Fruit fly (Drosophila melanogaster): ENCODE data around the gene a6.

The a6 gene

dm6 chrX:1695529-1696410, at the start of gene a6 (continued):
- TF ChIP-seq dm (GFP tag; optimal IDR thresholded peaks at IDR 0.05): no peak
- TF ChIP-seq CG30020 (tag; optimal IDR thresholded peaks at IDR 0.05): no peak
- TF ChIP-seq CG2889 (GFP tag; IDR thresholded peaks at IDR 0.05): no peak
- TF ChIP-seq Atf3 (GFP tag; optimal IDR thresholded peaks at IDR 0.05): no peak
- TF ChIP-seq pum (GFP tag; optimal IDR thresholded peaks at IDR 0.05): no peak
- TF ChIP-seq CG10366 (GFP tag; IDR thresholded peaks at IDR 0.05): no peak
- TF ChIP-seq CG18764 (GFP tag; optimal IDR thresholded peaks at IDR 0.05): no peak
- TF ChIP-seq klu (GFP tag; IDR thresholded peaks at IDR 0.05): no peak
- no peak for TF ChIP-seq CG4820 (GFP tag; optimal IDR thresholded peaks at IDR 0.05)
- no peak for TF ChIP-seq CG10209 (GFP tag; optimal IDR thresholded peaks at IDR 0.05)
- TF ChIP-seq Antp (GFP tag; optimal IDR thresholded peaks at IDR 0.05): no peak
- TF ChIP-seq CG7357 (GFP tag; IDR thresholded peaks at IDR 0.05): no peak
- TF ChIP-seq Hr51 (GFP tag; optimal IDR thresholded peaks at IDR 0.05): no peak
- TF ChIP-seq dan (GFP tag; IDR thresholded peaks at IDR 0.05): no peak
- peak; percentile 51 for TF ChIP-seq trem (tag; optimal IDR thresholded peaks at IDR 0.05)
- TF ChIP-seq CG14014 (GFP tag; IDR thresholded peaks at IDR 0.05): no peak
- TF ChIP-seq Jarid2 (GFP tag; optimal IDR thresholded peaks at IDR 0.05): no peak
- TF ChIP-seq slou (GFP tag; optimal IDR thresholded peaks at IDR 0.05): no peak
- no peak for TF ChIP-seq kni (GFP tag; optimal IDR thresholded peaks at IDR 0.05)
- no peak for TF ChIP-seq fd102C (GFP tag; optimal IDR thresholded peaks at IDR 0.05)
- TF ChIP-seq ab (GFP tag; optimal IDR thresholded peaks at IDR 0.05): no peak
- no peak for TF ChIP-seq unpg (GFP tag; optimal IDR thresholded peaks at IDR 0.05)
- TF ChIP-seq NfI (GFP tag; optimal IDR thresholded peaks at IDR 0.05): no peak
- TF ChIP-seq CG3995 (GFP tag; optimal IDR thresholded peaks at IDR 0.05): no peak
- no peak for TF ChIP-seq Hr3 (GFP tag; optimal IDR thresholded peaks at IDR 0.05)
- no peak for TF ChIP-seq B-H2 (GFP tag; optimal IDR thresholded peaks at IDR 0.05)
- TF ChIP-seq dmrt99B (tag; optimal IDR thresholded peaks at IDR 0.05): no peak
- TF ChIP-seq hb (GFP tag; IDR thresholded peaks at IDR 0.05; ENCODE audit: partially characterized antibody): peak; percentile 92
- TF ChIP-seq ash1 (GFP tag; optimal IDR thresholded peaks at IDR 0.05): no peak
- no peak for TF ChIP-seq CG12219 (GFP tag; optimal IDR thresholded peaks at IDR 0.05)
- no peak for TF ChIP-seq CG15269 (tag; optimal IDR thresholded peaks at IDR 0.05)
- TF ChIP-seq CG30403 (GFP tag; optimal IDR thresholded peaks at IDR 0.05): no peak
- no peak for TF ChIP-seq Bteb2 (GFP tag; optimal IDR thresholded peaks at IDR 0.05)
- peak; percentile 45 for TF ChIP-seq nerfin-1 (tag; optimal IDR thresholded peaks at IDR 0.05)
- TF ChIP-seq CG13424 (tag; optimal IDR thresholded peaks at IDR 0.05): no peak
- no peak for TF ChIP-seq Aef1 (GFP tag; IDR thresholded peaks at IDR 0.05)
- TF ChIP-seq disco-r (GFP tag; optimal IDR thresholded peaks at IDR 0.05): no peak
- peak; percentile 79 for TF ChIP-seq Doc3 (GFP tag; IDR thresholded peaks at IDR 0.05; ENCODE audit: partially characterized antibody)
- no peak for TF ChIP-seq jigr1 (GFP tag; IDR thresholded peaks at IDR 0.05)
- TF ChIP-seq Optix (GFP tag; IDR thresholded peaks at IDR 0.05): no peak
- no peak for TF ChIP-seq run (tag; optimal IDR thresholded peaks at IDR 0.05)
- TF ChIP-seq ap (GFP tag; IDR thresholded peaks at IDR 0.05): no peak
- no peak for TF ChIP-seq CG43689 (GFP tag; IDR thresholded peaks at IDR 0.05)
- TF ChIP-seq CG11093 (GFP tag; IDR thresholded peaks at IDR 0.05): no peak
- no peak for TF ChIP-seq dmrt11E (tag; optimal IDR thresholded peaks at IDR 0.05)
- no peak for TF ChIP-seq lab (GFP tag; optimal IDR thresholded peaks at IDR 0.05)
- no peak for TF ChIP-seq zen (tag; optimal IDR thresholded peaks at IDR 0.05)
- no peak for TF ChIP-seq CG6765 (GFP tag; optimal IDR thresholded peaks at IDR 0.05)
- TF ChIP-seq ken (GFP tag; IDR thresholded peaks at IDR 0.05): no peak
- TF ChIP-seq CG33213 (GFP tag; optimal IDR thresholded peaks at IDR 0.05): no peak
